Worm (Caenorhabditis elegans) whole organism, early embryonic: ENCODE data around the gene Y59E9AL.36.
"Not testable (repeated sequence)": the region's sequence is repeated elsewhere in the genome, so short reads cannot be mapped to it uniquely, and the experiment has no call there.

Experiments used
- B0310.2 ChIP-seq: sonication (generic microtip); optimal IDR thresholded peaks from 2 replicates; lab custom pipeline; 2016; ENCODE audit warnings: mild to moderate bottlenecking, missing genetic modification characterization, missing compliant biosample characterization
- F13C5.2 ChIP-seq: sonication (generic microtip); optimal IDR thresholded peaks from 2 replicates; lab custom pipeline; 2017; ENCODE audit warnings: mild to moderate bottlenecking, missing genetic modification characterization, inconsistent platforms, missing compliant biosample characterization
- aly-1 ChIP-seq: sonication (generic microtip); optimal IDR thresholded peaks from 2 replicates; lab custom pipeline; 2016; ENCODE audit warnings: missing genetic modification characterization, missing compliant biosample characterization
- ama-1 ChIP-seq: fragments of 150-350 bp; optimal IDR thresholded peaks from 2 replicates; lab custom pipeline; 2014
- ceh-13 ChIP-seq: fragments of 200-800 bp; sonication (Bioruptor generic); optimal IDR thresholded peaks from 2 replicates; lab custom pipeline; 2018; ENCODE audit warnings: mild to moderate bottlenecking, missing genetic modification characterization, missing compliant biosample characterization
- ceh-36 ChIP-seq: sonication (generic microtip); optimal IDR thresholded peaks from 2 replicates; lab custom pipeline; 2016; ENCODE audit warnings: missing genetic modification characterization, inconsistent platforms, missing compliant biosample characterization
- ets-7 ChIP-seq: sonication (generic microtip); optimal IDR thresholded peaks from 2 replicates; lab custom pipeline; 2016; ENCODE audit warnings: missing genotype, missing genetic modification characterization, missing compliant biosample characterization
- flt-1 ChIP-seq: fragments of 200-800 bp; sonication (Bioruptor generic); IDR thresholded peaks from 2 replicates; pipeline ENCODE4 v1.3.6; 2022; ENCODE audit warnings: missing genetic modification characterization, missing compliant biosample characterization
- hmbx-1 ChIP-seq: sonication (generic microtip); optimal IDR thresholded peaks from 2 replicates; lab custom pipeline; 2016; ENCODE audit warnings: mild to moderate bottlenecking, missing genetic modification characterization, missing compliant biosample characterization
- hnd-1 ChIP-seq: sonication (generic microtip); optimal IDR thresholded peaks from 2 replicates; lab custom pipeline; 2016; ENCODE audit warnings: missing genetic modification characterization, missing compliant biosample characterization
- pes-1 ChIP-seq: fragments of 200-800 bp; sonication (Bioruptor generic); IDR thresholded peaks from 2 replicates; pipeline ENCODE4 v1.3.6; 2022; ENCODE audit warnings: missing genetic modification reagents, missing genetic modification characterization, missing compliant biosample characterization
- scrt-1 ChIP-seq: fragments of 200-800 bp; sonication (Bioruptor generic); IDR thresholded peaks from 2 replicates; pipeline ENCODE4 v1.3.6; 2022; ENCODE audit warnings: missing genetic modification characterization, missing compliant biosample characterization
- sea-1 ChIP-seq: fragments of 200-800 bp; sonication (Bioruptor generic); conservative IDR thresholded peaks from 2 replicates; pipeline ENCODE4 v1.3.6; 2022; ENCODE audit warnings: missing genetic modification characterization, missing compliant biosample characterization
- tbx-11 ChIP-seq: fragments of 200-800 bp; sonication (Bioruptor generic); IDR thresholded peaks from 2 replicates; pipeline ENCODE4 v1.3.6; 2022; ENCODE audit warnings: missing genetic modification characterization, missing compliant biosample characterization
- tbx-37 ChIP-seq: fragments of 200-800 bp; sonication (Bioruptor generic); conservative IDR thresholded peaks from 2 replicates; pipeline ENCODE4 v1.3.6; 2022; ENCODE audit warnings: missing genetic modification reagents, missing genetic modification characterization, missing compliant biosample characterization
- tra-4 ChIP-seq: sonication (generic microtip); optimal IDR thresholded peaks from 2 replicates; lab custom pipeline; 2017; ENCODE audit warnings: missing genetic modification characterization, missing compliant biosample characterization

Gene Y59E9AL.36

ce11 chrIV:5209390-5209789 is at the start of gene Y59E9AL.36, which contains the start of gene nbet-1:
Gene Y59E9AL.36 (minus strand): TSS chrIV:5209481.
Gene nbet-1 (plus strand): TSS chrIV:5209501.
- TF ChIP-seq tbx-37 (GFP tag; lab: Robert Waterston, UW) (no peak), F13C5.2 (tag; lab: Kevin White, UChicago) (peak; percentile 59), ets-7 (tag; lab: Kevin White, UChicago) (no peak), hmbx-1 (no peak), pes-1 (0 out of 2 replicates have a peak, but pooled peaks have one; percentile 12), sea-1 (GFP tag; lab: Robert Waterston, UW) (no peak)

- TF ChIP-seq hnd-1, tra-4, B0310.2 (tag; lab: Kevin White, UChicago): not testable (repeated sequence)
These were observed 49.1 kb upstream of the Y59E9AL.36 start, which contains the start of gene ttbk-2.1 for ce11 chrIV:5258385-5258784. Gene ttbk-2.1 (plus strand): TSS chrIV:5258685.

ce11 chrIV:5256731-5257130 is 47.5 kb upstream of the Y59E9AL.36 start, which contains the start of gene F36H12.9:
Gene F36H12.9 (plus strand): TSS chrIV:5257031.
- TF ChIP-seq B0310.2 (tag; lab: Kevin White, UChicago); flt-1 (GFP tag; lab: Robert Waterston, UW); tra-4 (tag; lab: Kevin White, UChicago): not testable (repeated sequence)

- TF ChIP-seq aly-1, hnd-1, ets-7 (tag; lab: Kevin White, UChicago): not testable (repeated sequence)
These were observed 45.4 kb upstream of the Y59E9AL.36 start, which contains the start of gene F36H12.10 for ce11 chrIV:5254678-5255077. Gene F36H12.10 (minus strand): TSS chrIV:5254778.

ce11 chrIV:5230530-5230929 is 21.2 kb upstream of the Y59E9AL.36 start, which contains the start of gene thn-5:
Gene thn-5 (plus strand): TSS chrIV:5230830.
- TF ChIP-seq ceh-13 (GFP tag; lab: Kevin White, UChicago) (no peak), sea-1 (GFP tag; lab: Robert Waterston, UW) (no peak), flt-1 (GFP tag; lab: Robert Waterston, UW) (no peak), scrt-1 (GFP tag; lab: Robert Waterston, UW) (no peak), tbx-11 (GFP tag; lab: Robert Waterston, UW) (no peak), F13C5.2 (tag; lab: Kevin White, UChicago) (no peak), hmbx-1 (no peak), B0310.2 (tag; lab: Kevin White, UChicago) (no peak), tbx-37 (GFP tag; lab: Robert Waterston, UW) (no peak)

- TF ChIP-seq ceh-13 (GFP tag; lab: Kevin White, UChicago) = no peak
- TF ChIP-seq ceh-36 (tag; lab: Kevin White, UChicago) = no peak
- no peak for TF ChIP-seq tbx-37 (GFP tag; lab: Robert Waterston, UW)
- TF ChIP-seq sea-1 (GFP tag; lab: Robert Waterston, UW) = no peak
These were observed 19.3 kb upstream of the Y59E9AL.36 start, which contains the start of gene thn-6 for ce11 chrIV:5228619-5229018. Gene thn-6 (plus strand): TSS chrIV:5228919.

ce11 chrIV:5226552-5226951 is 17.3 kb upstream of the Y59E9AL.36 start, which contains the start of gene nsph-4.1:
Gene nsph-4.1 (plus strand): TSS chrIV:5226852.
- TF ChIP-seq scrt-1 (GFP tag; lab: Robert Waterston, UW); ceh-36 (tag; lab: Kevin White, UChicago); pes-1: not testable (repeated sequence)

ce11 chrIV:5225277-5225822 is 16.1 kb upstream of the Y59E9AL.36 start, which contains the start of gene cylc-1:
Gene cylc-1 (minus strand): TSS chrIV:5225772.
- TF ChIP-seq tbx-37 (GFP tag; lab: Robert Waterston, UW); hmbx-1; ceh-13 (GFP tag; lab: Kevin White, UChicago): not testable (repeated sequence)

ce11 chrIV:5224238-5224637 is 15.0 kb upstream of the Y59E9AL.36 start, which contains the start of gene Y59E9AL.8:
Gene Y59E9AL.8 (minus strand): TSS chrIV:5224338.
- TF ChIP-seq hnd-1 (tag; lab: Kevin White, UChicago) (no peak), ets-7 (tag; lab: Kevin White, UChicago) (no peak), tra-4 (tag; lab: Kevin White, UChicago) (no peak), scrt-1 (GFP tag; lab: Robert Waterston, UW) (no peak), aly-1 (tag; lab: Kevin White, UChicago) (no peak), B0310.2 (tag; lab: Kevin White, UChicago) (no peak), ceh-13 (GFP tag; lab: Kevin White, UChicago) (no peak), hmbx-1 (no peak), ama-1 (lab: Kevin White, UChicago) (no peak), tbx-37 (GFP tag; lab: Robert Waterston, UW) (no peak), pes-1 (no peak)
